Fruit fly (Drosophila melanogaster): ENCODE data around the gene lft.
A peak's percentile ranks its signal among the peaks of the same experiment; 100 is the strongest.

Gene lft

dm6 chr2L:10331066-10331847, 33.0 kb upstream of the lft start, which contains the start of the genes Schip1 and Cox10:
TSS of gene Schip1 (minus strand) at chr2L:10331116.
TSS of gene Cox10 (plus strand) at chr2L:10331471.
- TF ChIP-seq CG12659 (GFP tag; optimal IDR thresholded peaks at IDR 0.05): peak; percentile 29
- TF ChIP-seq pzg (GFP tag; optimal IDR thresholded peaks at IDR 0.05): peak; percentile 13
- TF ChIP-seq BEAF-32 (GFP tag; optimal IDR thresholded peaks at IDR 0.05): no peak
- no peak for TF ChIP-seq CG3726 (GFP tag; IDR thresholded peaks at IDR 0.05)
- TF ChIP-seq CG33213 (GFP tag; optimal IDR thresholded peaks at IDR 0.05): no peak
- no peak for TF ChIP-seq CG1647 (GFP tag; optimal IDR thresholded peaks at IDR 0.05)
- no peak for TF ChIP-seq Hr39 (optimal IDR thresholded peaks at IDR 0.05)
- TF ChIP-seq dpn (GFP tag; optimal IDR thresholded peaks at IDR 0.05): peak in 1 of 2 experiments; percentile 16
- TF ChIP-seq Drgx (GFP tag; IDR thresholded peaks at IDR 0.05): no peak
- TF ChIP-seq C15 (GFP tag; IDR thresholded peaks at IDR 0.05): no peak
- TF ChIP-seq stwl (tag; optimal IDR thresholded peaks at IDR 0.05): peak; percentile 21
- TF ChIP-seq fd3F (GFP tag; optimal IDR thresholded peaks at IDR 0.05): no peak
- TF ChIP-seq CG9876 (GFP tag; optimal IDR thresholded peaks at IDR 0.05): no peak
- peak; percentile 62 for TF ChIP-seq row (GFP tag; IDR thresholded peaks at IDR 0.05)
- no peak for TF ChIP-seq CG6854 (GFP tag; optimal IDR thresholded peaks at IDR 0.05)
- peak; percentile 26; the same call in 1 of the 3 replicates for TF ChIP-seq CG17361 (GFP tag; IDR thresholded peaks at IDR 0.05)
- TF ChIP-seq Mes4 (GFP tag; optimal IDR thresholded peaks at IDR 0.05): no peak
- TF ChIP-seq CG14710 (tag; optimal IDR thresholded peaks at IDR 0.05): peak; percentile 46
- no peak for TF ChIP-seq sna (GFP tag; IDR thresholded peaks at IDR 0.05; ENCODE audit: partially characterized antibody)
- no peak for TF ChIP-seq CG3065 (GFP tag; optimal IDR thresholded peaks at IDR 0.05)
- TF ChIP-seq CG18262 (tag; optimal IDR thresholded peaks at IDR 0.05): peak; percentile 38
- TF ChIP-seq lmd (GFP tag; IDR thresholded peaks at IDR 0.05): no peak
- TF ChIP-seq Dp (GFP tag; optimal IDR thresholded peaks at IDR 0.05): peak; percentile 39
- TF ChIP-seq D19A (tag; optimal IDR thresholded peaks at IDR 0.05): peak; percentile 53
- no peak for TF ChIP-seq CG7786 (GFP tag; optimal IDR thresholded peaks at IDR 0.05)
- peak; percentile 33 for TF ChIP-seq Nf-YC (tag; optimal IDR thresholded peaks at IDR 0.05)
- no peak for TF ChIP-seq hkb (optimal IDR thresholded peaks at IDR 0.05)
- no peak for TF ChIP-seq hkb (GFP tag; IDR thresholded peaks at IDR 0.05)
- no peak for TF ChIP-seq Lpt (GFP tag; optimal IDR thresholded peaks at IDR 0.05)
- no peak for TF ChIP-seq Bteb2 (GFP tag; optimal IDR thresholded peaks at IDR 0.05)
- no peak for TF ChIP-seq Elba2 (GFP tag; optimal IDR thresholded peaks at IDR 0.05)
- peak; percentile 10 for TF ChIP-seq tap (tag; optimal IDR thresholded peaks at IDR 0.05)
- TF ChIP-seq NK7.1 (GFP tag; optimal IDR thresholded peaks at IDR 0.05): no peak
- no peak for TF ChIP-seq CG4328 (GFP tag; optimal IDR thresholded peaks at IDR 0.05)
- TF ChIP-seq ewg (GFP tag; optimal IDR thresholded peaks at IDR 0.05): peak; percentile 87
- TF ChIP-seq mam (GFP tag; optimal IDR thresholded peaks at IDR 0.05): no peak
- peak; percentile 26 for TF ChIP-seq CG15514 (GFP tag; optimal IDR thresholded peaks at IDR 0.05)
- TF ChIP-seq CG12391 (tag; optimal IDR thresholded peaks at IDR 0.05): peak; percentile 72
- TF ChIP-seq CG33557 (GFP tag; optimal IDR thresholded peaks at IDR 0.05): no peak
- no peak for TF ChIP-seq CG18476 (GFP tag; optimal IDR thresholded peaks at IDR 0.05)
- no peak for TF ChIP-seq unc-4 (GFP tag; IDR thresholded peaks at IDR 0.05; ENCODE audit: partially characterized antibody)
- no peak for TF ChIP-seq chinmo (GFP tag; IDR thresholded peaks at IDR 0.05; ENCODE audit: partially characterized antibody)
- no peak for TF ChIP-seq CG11695 (GFP tag; IDR thresholded peaks at IDR 0.05)
- TF ChIP-seq HLH54F (GFP tag; optimal IDR thresholded peaks at IDR 0.05): no peak
- no peak for TF ChIP-seq ham (GFP tag; IDR thresholded peaks at IDR 0.05)
- peak; percentile 21 for TF ChIP-seq Sox100B (GFP tag; optimal IDR thresholded peaks at IDR 0.05)
- no peak for TF ChIP-seq CG9727 (GFP tag; optimal IDR thresholded peaks at IDR 0.05)
- TF ChIP-seq zen (tag; optimal IDR thresholded peaks at IDR 0.05): no peak
- no peak for TF ChIP-seq corto (GFP tag; optimal IDR thresholded peaks at IDR 0.05)
- peak; percentile 24 for TF ChIP-seq YL-1 (GFP tag; optimal IDR thresholded peaks at IDR 0.05)

All from whole organism, embryonic.